Fruit fly (Drosophila melanogaster): ENCODE data around the gene Mad.

DNA sequence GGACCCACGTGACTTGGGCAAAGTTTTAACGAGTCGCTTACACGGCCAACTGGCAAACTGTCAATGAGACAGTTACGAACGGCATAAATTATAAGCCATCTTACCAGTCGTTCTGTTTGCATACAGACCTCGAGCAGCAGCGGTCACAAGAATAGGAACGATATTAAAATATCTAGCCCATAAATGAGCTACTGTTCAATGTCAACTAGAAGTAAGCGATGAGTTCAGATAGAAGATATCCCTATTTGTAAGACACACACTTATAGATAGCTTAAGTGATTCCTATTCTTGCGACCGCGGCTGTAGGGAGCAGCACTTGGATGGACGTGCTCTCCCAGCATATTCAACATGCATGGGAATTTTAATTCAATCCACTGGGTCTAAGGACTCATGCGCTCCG, 29.4 kb upstream of the Mad start:
- TF ChIP-seq Eip93F (GFP tag; optimal IDR thresholded peaks at IDR 0.05), result no peak
- peak; percentile 24 for TF ChIP-seq CG10631 (GFP tag; optimal IDR thresholded peaks at IDR 0.05)
- TF ChIP-seq net (GFP tag; optimal IDR thresholded peaks at IDR 0.05), result no peak
- no peak for TF ChIP-seq CG6854 (GFP tag; optimal IDR thresholded peaks at IDR 0.05)
- peak; percentile 30 for TF ChIP-seq OdsH (GFP tag; optimal IDR thresholded peaks at IDR 0.05)
- peak; percentile 41; the same call in 1 of the 3 replicates for TF ChIP-seq CG8119 (GFP tag; IDR thresholded peaks at IDR 0.05)
- no peak for TF ChIP-seq Sox102F (GFP tag; optimal IDR thresholded peaks at IDR 0.05)
- peak; percentile 15 for TF ChIP-seq pdm3 (GFP tag; optimal IDR thresholded peaks at IDR 0.05)
- peak; percentile 39; the same call in 1 of the 2 replicates for TF ChIP-seq CG15336 (GFP tag; IDR thresholded peaks at IDR 0.05)
- TF ChIP-seq Ets21C (GFP tag; optimal IDR thresholded peaks at IDR 0.05), result no peak
- TF ChIP-seq Blimp-1 (GFP tag; optimal IDR thresholded peaks at IDR 0.05), result no peak
